Worm (Caenorhabditis elegans): ENCODE results near the gene warf-1.

DNA sequence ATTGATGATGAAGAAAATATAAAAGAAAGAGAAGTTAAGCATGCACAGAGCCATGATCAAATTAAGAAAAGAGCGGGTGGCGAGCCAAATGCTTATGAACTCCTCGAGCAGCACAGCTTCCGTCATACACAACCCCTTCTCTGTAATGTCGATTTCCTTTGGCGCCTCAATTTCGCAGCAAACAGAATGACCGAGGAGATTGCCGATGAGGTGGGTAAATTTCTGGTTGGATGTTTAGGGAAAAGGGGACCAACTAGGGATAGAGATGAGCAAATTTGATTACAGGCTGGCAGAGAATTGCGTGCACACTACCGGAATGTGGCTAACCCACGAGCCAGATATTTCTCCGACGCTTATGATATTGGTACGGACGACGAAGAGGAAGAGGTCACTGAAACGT, 29.2 kb upstream of the warf-1 start:
- TF ChIP-seq klf-2 (GFP tag; conservative IDR thresholded peaks at IDR 0.05) = no peak
- TF ChIP-seq ref-1 (GFP tag; conservative IDR thresholded peaks at IDR 0.05) = no peak
- no peak for TF ChIP-seq flt-1 (GFP tag; IDR thresholded peaks at IDR 0.05)

Data from whole organism, midembryonic.